Worm (Caenorhabditis elegans) whole organism, young adult: Measurements from ENCODE around the gene M04G7.2.

Experiments used
- F10E7.11 ChIP-seq: sonication (generic microtip); optimal IDR thresholded peaks from 2 replicates; lab custom pipeline; 2017; ENCODE audit warnings: mild to moderate bottlenecking, missing genetic modification characterization, moderate library complexity, missing compliant biosample characterization
- F23B12.7 ChIP-seq: sonication (generic microtip); optimal IDR thresholded peaks from 2 replicates; lab custom pipeline; 2017; ENCODE audit warnings: missing genetic modification characterization, mild to moderate bottlenecking, missing compliant biosample characterization, antibody characterized with exemption, moderate library complexity; ENCODE audit not compliant: insufficient read depth
- K11D2.4 ChIP-seq: fragments of 200-800 bp; sonication (Bioruptor generic); IDR thresholded peaks from 2 replicates; pipeline ENCODE4 v1.3.6; 2022; ENCODE audit warnings: missing genetic modification reagents, missing genetic modification characterization, missing compliant biosample characterization
- Y53F4B.3 ChIP-seq: fragments of 200-800 bp; sonication (Bioruptor generic); IDR thresholded peaks from 2 replicates; pipeline ENCODE4 v1.3.6; 2022; ENCODE audit warnings: missing genetic modification reagents, missing genetic modification characterization, missing compliant biosample characterization
- Y53G8AR.9 ChIP-seq: fragments of 200-800 bp; sonication (Bioruptor generic); conservative IDR thresholded peaks from 2 replicates; pipeline ENCODE4 v1.3.6; 2022; ENCODE audit warnings: missing genetic modification reagents, missing genetic modification characterization, missing compliant biosample characterization
- ZK185.1 ChIP-seq: sonication (generic microtip); optimal IDR thresholded peaks from 2 replicates; lab custom pipeline; 2016; ENCODE audit warnings: mild to moderate bottlenecking, missing genetic modification characterization, missing compliant biosample characterization; ENCODE audit not compliant: poor library complexity, severe bottlenecking
- akir-1 ChIP-seq: fragments of 200-800 bp; sonication (Bioruptor generic); optimal IDR thresholded peaks from 2 replicates; lab custom pipeline; 2018; ENCODE audit warnings: mild to moderate bottlenecking, missing genetic modification characterization, moderate library complexity, missing compliant biosample characterization
- aptf-2 ChIP-seq: fragments of 200-800 bp; sonication (Bioruptor generic); conservative IDR thresholded peaks from 2 replicates; pipeline ENCODE4 v1.3.6; 2022; ENCODE audit warnings: missing genetic modification reagents, missing genetic modification characterization, missing compliant biosample characterization
- bed-2 ChIP-seq: fragments of 200-800 bp; sonication (Bioruptor generic); IDR thresholded peaks from 2 replicates; pipeline ENCODE4 v1.3.6; 2022; ENCODE audit warnings: missing genetic modification reagents, missing genetic modification characterization, missing compliant biosample characterization
- ccch-3 ChIP-seq: fragments of 200-800 bp; sonication (Bioruptor generic); optimal IDR thresholded peaks from 2 replicates; lab custom pipeline; 2018; ENCODE audit warnings: mild to moderate bottlenecking, missing genetic modification characterization, missing compliant biosample characterization
- cebp-1 ChIP-seq, 2 experiments: fragments of 200-800 bp in 1 of 2; sonication (Bioruptor generic) in 1 of 2; sonication (generic microtip) in 1 of 2; IDR thresholded peaks in 1 of 2; optimal IDR thresholded peaks in 1 of 2; 2 replicates each; pipeline versions ENCODE4 v1.3.6 to Lab custom; 2017 to 2022; ENCODE audit warnings: missing compliant biosample characterization in 2 of 2, missing genetic modification characterization in 2 of 2, mild to moderate bottlenecking in 1 of 2, missing genetic modification reagents in 1 of 2, moderate library complexity in 1 of 2
- cebp-2 ChIP-seq: fragments of 200-800 bp; sonication (Bioruptor generic); IDR thresholded peaks from 2 replicates; pipeline ENCODE4 v1.3.6; 2022; ENCODE audit warnings: missing genetic modification characterization, missing compliant biosample characterization
- ceh-40 ChIP-seq: fragments of 200-800 bp; sonication (Bioruptor generic); IDR thresholded peaks from 2 replicates; pipeline ENCODE4 v1.3.6; 2022; ENCODE audit warnings: missing genetic modification characterization, missing compliant biosample characterization
- ceh-58 ChIP-seq: fragments of 200-800 bp; sonication (Bioruptor generic); IDR thresholded peaks from 2 replicates; pipeline ENCODE4 v1.3.6; 2022; ENCODE audit warnings: missing genetic modification characterization, missing compliant biosample characterization
- dox-1 ChIP-seq: fragments of 200-800 bp; sonication (Bioruptor generic); IDR thresholded peaks from 2 replicates; pipeline ENCODE4 v1.3.6; 2022; ENCODE audit warnings: missing genetic modification reagents, missing genetic modification characterization, missing compliant biosample characterization
- egrh-3 ChIP-seq: fragments of 200-800 bp; sonication (Bioruptor generic); IDR thresholded peaks from 2 replicates; pipeline ENCODE4 v1.3.6; 2022; ENCODE audit warnings: missing genetic modification reagents, missing genetic modification characterization, missing compliant biosample characterization
- ekl-4 ChIP-seq: fragments of 200-800 bp; sonication (Bioruptor generic); IDR thresholded peaks from 2 replicates; pipeline ENCODE4 v1.3.6; 2022; ENCODE audit warnings: missing genetic modification reagents, missing genetic modification characterization, missing compliant biosample characterization
- hrde-1 ChIP-seq: sonication (generic microtip); optimal IDR thresholded peaks from 2 replicates; lab custom pipeline; 2016; ENCODE audit warnings: missing genetic modification characterization, mild to moderate bottlenecking, missing compliant biosample characterization, moderate library complexity, missing genotype, missing genetic modification reagents, borderline replicate concordance
- lin-26 ChIP-seq: fragments of 200-800 bp; sonication (Bioruptor generic); IDR thresholded peaks from 2 replicates; pipeline ENCODE4 v1.3.6; 2022; ENCODE audit warnings: missing genetic modification reagents, missing genetic modification characterization, missing compliant biosample characterization
- lin-40 ChIP-seq: sonication (generic microtip); optimal IDR thresholded peaks from 2 replicates; lab custom pipeline; 2016; ENCODE audit warnings: missing genetic modification characterization, mild to moderate bottlenecking, missing compliant biosample characterization, missing genotype, missing genetic modification reagents
- madf-3 ChIP-seq: fragments of 200-800 bp; sonication (Bioruptor generic); IDR thresholded peaks from 2 replicates; pipeline ENCODE4 v1.3.6; 2022; ENCODE audit warnings: missing genetic modification reagents, missing genetic modification characterization, missing compliant biosample characterization
- mcd-1 ChIP-seq: fragments of 200-800 bp; sonication (Bioruptor generic); IDR thresholded peaks from 2 replicates; pipeline ENCODE4 v1.3.6; 2022; ENCODE audit warnings: missing genetic modification reagents, missing genetic modification characterization, missing compliant biosample characterization
- nhr-120 ChIP-seq: fragments of 200-800 bp; sonication (Bioruptor generic); IDR thresholded peaks from 2 replicates; pipeline ENCODE4 v1.3.6; 2022; ENCODE audit warnings: missing genetic modification characterization, missing compliant biosample characterization
- nhr-90 ChIP-seq: sonication (generic microtip); optimal IDR thresholded peaks from 2 replicates; lab custom pipeline; 2016; ENCODE audit warnings: missing genotype, mild to moderate bottlenecking, missing genetic modification characterization, missing compliant biosample characterization
- sptf-2 ChIP-seq: fragments of 200-800 bp; sonication (Bioruptor generic); optimal IDR thresholded peaks from 2 replicates; lab custom pipeline; 2018; ENCODE audit warnings: mild to moderate bottlenecking, missing genetic modification characterization, missing compliant biosample characterization
- tbx-9 ChIP-seq: sonication (generic microtip); optimal IDR thresholded peaks from 2 replicates; lab custom pipeline; 2016; ENCODE audit warnings: borderline replicate concordance, missing genetic modification characterization, inconsistent platforms, missing compliant biosample characterization
- unc-62 ChIP-seq: fragments of 150-350 bp; optimal IDR thresholded peaks from 2 replicates; lab custom pipeline; 2014; ENCODE audit warnings: missing biosample characterization, missing genetic modification reagents, missing genetic modification characterization
- zfh-2 ChIP-seq: fragments of 200-800 bp; sonication (Bioruptor generic); conservative IDR thresholded peaks from 2 replicates; pipeline ENCODE4 v1.3.6; 2022; ENCODE audit warnings: missing genetic modification reagents, missing genetic modification characterization, missing compliant biosample characterization
- ztf-25 ChIP-seq: fragments of 200-800 bp; sonication (Bioruptor generic); IDR thresholded peaks from 2 replicates; pipeline ENCODE4 v1.3.6; 2022; ENCODE audit warnings: missing genetic modification reagents, missing genetic modification characterization, missing compliant biosample characterization
- ztf-28 ChIP-seq: fragments of 200-800 bp; sonication (Bioruptor generic); IDR thresholded peaks from 2 replicates; pipeline ENCODE4 v1.3.6; 2022; ENCODE audit warnings: missing genetic modification reagents, missing genetic modification characterization, missing compliant biosample characterization
- ztf-3 ChIP-seq: fragments of 200-800 bp; sonication (Bioruptor generic); optimal IDR thresholded peaks from 2 replicates; lab custom pipeline; 2018; ENCODE audit warnings: mild to moderate bottlenecking, missing genetic modification characterization, missing compliant biosample characterization

Gene M04G7.2

ce11 chrIV:460614-461079 lies at the start of gene M04G7.2:
Gene M04G7.2, minus strand, starts transcription at chrIV:461029.
- TF ChIP-seq nhr-120 (GFP tag; lab: Robert Waterston, UW) (0 out of 2 replicates have a peak, but pooled peaks have one; percentile 11), unc-62 (no peak), egrh-3 (GFP tag; lab: Robert Waterston, UW) (peak; percentile 26; the same call in 1 of the 2 replicates), K11D2.4 (GFP tag; lab: Robert Waterston, UW) (peak; percentile 53; the same call in 1 of the 2 replicates), Y53G8AR.9 (no peak), mcd-1 (0 out of 2 replicates have a peak, but pooled peaks have one; percentile 32), zfh-2 (peak; percentile 85), ztf-28 (GFP tag; lab: Robert Waterston, UW) (0 out of 2 replicates have a peak, but pooled peaks have one; percentile 70), madf-3 (GFP tag; lab: Robert Waterston, UW) (0 out of 2 replicates have a peak, but pooled peaks have one; percentile 27)

ce11 chrIV:506384-506783 lies 45.6 kb upstream of the M04G7.2 start, which contains the start of gene W03G1.5:
Gene W03G1.5, minus strand, starts transcription at chrIV:506484.
- TF ChIP-seq F10E7.11 (tag; lab: Kevin White, UChicago) (no peak), ekl-4 (GFP tag; lab: Robert Waterston, UW) (no peak), lin-26 (GFP tag; lab: Robert Waterston, UW) (peak; percentile 50; the same call in 1 of the 2 replicates), cebp-2 (GFP tag; lab: Robert Waterston, UW) (no peak)

- TF ChIP-seq ceh-58 (GFP tag; lab: Robert Waterston, UW) (0 out of 2 replicates have a peak, but pooled peaks have one; percentile 55), egrh-3 (GFP tag; lab: Robert Waterston, UW) (peak; percentile 65; the same call in 1 of the 2 replicates), dox-1 (GFP tag; lab: Robert Waterston, UW) (0 out of 2 replicates have a peak, but pooled peaks have one; percentile 14), zfh-2 (peak; percentile 54; the same call in 1 of the 2 replicates)
Measured at ce11 chrIV:505254-505817, 44.5 kb upstream of the M04G7.2 start.

- TF ChIP-seq ztf-3 (GFP tag; lab: Kevin White, UChicago) (no peak), cebp-1 (GFP tag; IDR thresholded peaks at IDR 0.05; lab: Robert Waterston, UW) (no peak), cebp-1 (tag; optimal IDR thresholded peaks at IDR 0.05; lab: Kevin White, UChicago) (no peak), lin-40 (tag; lab: Kevin White, UChicago) (no peak), akir-1 (GFP tag; lab: Kevin White, UChicago) (no peak), hrde-1 (no peak), nhr-90 (tag; lab: Kevin White, UChicago) (no peak), K11D2.4 (GFP tag; lab: Robert Waterston, UW) (no peak), sptf-2 (GFP tag; lab: Kevin White, UChicago) (no peak), ZK185.1 (tag; lab: Kevin White, UChicago) (no peak), egrh-3 (GFP tag; lab: Robert Waterston, UW) (no peak), Y53F4B.3 (GFP tag; lab: Robert Waterston, UW) (no peak), tbx-9 (no peak), ztf-25 (GFP tag; lab: Robert Waterston, UW) (no peak), ceh-40 (GFP tag; lab: Robert Waterston, UW) (no peak), ccch-3 (GFP tag; lab: Kevin White, UChicago) (no peak), F23B12.7 (tag; lab: Kevin White, UChicago) (no peak), aptf-2 (GFP tag; lab: Robert Waterston, UW) (no peak), bed-2 (no peak)
Measured at ce11 chrIV:504495-504894, 43.7 kb upstream of the M04G7.2 start.
